Worm (Caenorhabditis elegans): ENCODE results near the gene T25F10.3.
A peak's percentile ranks its signal among the peaks of the same experiment; 100 is the strongest.

Gene T25F10.3

ce11 chrV:6784853-6785492 is 40.1 kb downstream of the T25F10.3 start, which contains the start of the genes spn-4 and spe-39 (continued):
- peak; percentile 39 for TF ChIP-seq hlh-11 (tag; optimal IDR thresholded peaks at IDR 0.05)
- no peak for TF ChIP-seq snpc-4 (tag; optimal IDR thresholded peaks at IDR 0.05)
- no peak for TF ChIP-seq lim-7 (GFP tag; IDR thresholded peaks at IDR 0.05)
- no peak for TF ChIP-seq ctbp-1 (GFP tag; IDR thresholded peaks at IDR 0.05)
- TF ChIP-seq nhr-102 (tag; optimal IDR thresholded peaks at IDR 0.05), result no peak
- no peak for TF ChIP-seq ZK546.5 (tag; optimal IDR thresholded peaks at IDR 0.05)
- no peak for TF ChIP-seq set-16 (GFP tag; IDR thresholded peaks at IDR 0.05)
- no peak for TF ChIP-seq madf-5 (GFP tag; IDR thresholded peaks at IDR 0.05)
- TF ChIP-seq spr-1 (tag; optimal IDR thresholded peaks at IDR 0.05), result peak; percentile 36
- TF ChIP-seq nhr-11 (tag; optimal IDR thresholded peaks at IDR 0.05), result no peak
- TF ChIP-seq daf-8 (GFP tag; IDR thresholded peaks at IDR 0.05), result no peak
- TF ChIP-seq nhr-77 (tag; optimal IDR thresholded peaks at IDR 0.05), result peak; percentile 26
- 0 out of 2 replicates have a peak, but pooled peaks have one; percentile 6 for TF ChIP-seq dmd-9 (GFP tag; IDR thresholded peaks at IDR 0.05)
- TF ChIP-seq hif-1 (tag; optimal IDR thresholded peaks at IDR 0.05), result peak in 1 of 2 experiments; percentile 32
- TF ChIP-seq F10B5.3 (tag; optimal IDR thresholded peaks at IDR 0.05), result no peak
- TF ChIP-seq nhr-10 (tag; optimal IDR thresholded peaks at IDR 0.05), result no peak
- TF ChIP-seq saeg-2 (GFP tag; IDR thresholded peaks at IDR 0.05), result no peak
- TF ChIP-seq lin-1 (GFP tag; IDR thresholded peaks at IDR 0.05), result peak; percentile 43; the same call in 1 of the 2 replicates
- TF ChIP-seq mdl-1 (tag; optimal IDR thresholded peaks at IDR 0.05), result peak in 1 of 2 experiments; percentile 16
- TF ChIP-seq egl-27 (tag; optimal IDR thresholded peaks at IDR 0.05), result no peak
- TF ChIP-seq fkh-10 (GFP tag; optimal IDR thresholded peaks at IDR 0.05), result peak; percentile 22
- TF ChIP-seq ceh-62 (tag; optimal IDR thresholded peaks at IDR 0.05), result no peak
- no peak for TF ChIP-seq zfp-3 (GFP tag; conservative IDR thresholded peaks at IDR 0.05)
- TF ChIP-seq egl-43 (GFP tag; IDR thresholded peaks at IDR 0.05), result no peak
- TF ChIP-seq R02D3.7 (tag; optimal IDR thresholded peaks at IDR 0.05), result no peak
- peak in 1 of 2 experiments; percentile 77 for TF ChIP-seq lsy-2 (tag; optimal IDR thresholded peaks at IDR 0.05)
- no peak for TF ChIP-seq nhr-42 (GFP tag; IDR thresholded peaks at IDR 0.05)
- TF ChIP-seq nhr-76 (tag; optimal IDR thresholded peaks at IDR 0.05), result no peak
- TF ChIP-seq mxl-3 (GFP tag; optimal IDR thresholded peaks at IDR 0.05), result no peak
- no peak for TF ChIP-seq ztf-11 (tag; optimal IDR thresholded peaks at IDR 0.05)
- TF ChIP-seq T26A8.4 (GFP tag; IDR thresholded peaks at IDR 0.05), result peak; percentile 57
- no peak for TF ChIP-seq D1046.2 (GFP tag; IDR thresholded peaks at IDR 0.05)
- TF ChIP-seq spr-3 (GFP tag; optimal IDR thresholded peaks at IDR 0.05), result no peak
- TF ChIP-seq gei-8 (GFP tag; optimal IDR thresholded peaks at IDR 0.05), result no peak
- no peak for TF ChIP-seq Y105C5A.15 (GFP tag; IDR thresholded peaks at IDR 0.05)

ce11 chrV:6787906-6788430 is 43.1 kb downstream of the T25F10.3 start, which contains the start of gene ZC404.2:
ZC404.2 (plus strand) TSS chrV:6787952.
- TF ChIP-seq Y5F2A.4 (GFP tag; optimal IDR thresholded peaks at IDR 0.05), result no peak
- TF ChIP-seq lin-38 (GFP tag; IDR thresholded peaks at IDR 0.05), result peak; percentile 37; the same call in 1 of the 2 replicates
- no peak for TF ChIP-seq spr-1 (tag; optimal IDR thresholded peaks at IDR 0.05)
- TF ChIP-seq mxl-2 (GFP tag; conservative IDR thresholded peaks at IDR 0.05), result no peak
- no peak for TF ChIP-seq dpl-1 (GFP tag; optimal IDR thresholded peaks at IDR 0.05)
- TF ChIP-seq aha-1 (tag), result no peak
- no peak for TF ChIP-seq nhr-237 (tag; optimal IDR thresholded peaks at IDR 0.05)
- no peak for TF ChIP-seq mep-1 (tag; optimal IDR thresholded peaks at IDR 0.05)
- TF ChIP-seq Y75B8A.6 (GFP tag; IDR thresholded peaks at IDR 0.05), result no peak
- TF ChIP-seq saeg-2 (GFP tag; IDR thresholded peaks at IDR 0.05), result no peak
- TF ChIP-seq ceh-20 (GFP tag; IDR thresholded peaks at IDR 0.05), result no peak
- no peak for TF ChIP-seq ZK337.2 (GFP tag; IDR thresholded peaks at IDR 0.05)
- no peak for TF ChIP-seq attf-4 (tag; optimal IDR thresholded peaks at IDR 0.05)
- TF ChIP-seq nhr-76 (tag; optimal IDR thresholded peaks at IDR 0.05), result no peak
- no peak for TF ChIP-seq mdl-1 (tag; optimal IDR thresholded peaks at IDR 0.05)
- TF ChIP-seq dve-1 (tag; optimal IDR thresholded peaks at IDR 0.05; ENCODE audit: insufficient read depth), result no peak
- no peak for TF ChIP-seq nhr-28 (tag; optimal IDR thresholded peaks at IDR 0.05)
- TF ChIP-seq nhr-10 (tag; optimal IDR thresholded peaks at IDR 0.05), result no peak
- TF ChIP-seq pqm-1 (tag; optimal IDR thresholded peaks at IDR 0.05), result no peak
- no peak for TF ChIP-seq T26A8.4 (GFP tag; IDR thresholded peaks at IDR 0.05)
- no peak for TF ChIP-seq lin-29 (GFP tag; IDR thresholded peaks at IDR 0.05)
- 0 out of 2 replicates have a peak, but pooled peaks have one; percentile 7 for TF ChIP-seq pha-4 (GFP tag; IDR thresholded peaks at IDR 0.05)
- TF ChIP-seq pha-4 (tag; optimal IDR thresholded peaks at IDR 0.05), result no peak

All from whole organism, L4 larva.